Fruit fly (Drosophila melanogaster) Kc167 (cell line): ENCODE results near the gene CG14331.

Experiments
- Myc ChIP-seq: fragments of >200 bp; optimal IDR thresholded peaks from 2 replicates; lab custom pipeline; 2017; ENCODE audit warnings: missing external identifiers
- Sin3A ChIP-seq: fragments of >200 bp; optimal IDR thresholded peaks from 2 replicates; lab custom pipeline; 2018; ENCODE audit warnings: missing external identifiers
- h ChIP-seq: fragments of >200 bp; optimal IDR thresholded peaks from 3 replicates; lab custom pipeline; 2018; ENCODE audit warnings: missing external identifiers
- insv ChIP-seq: fragments of >200 bp; optimal IDR thresholded peaks from 3 replicates; lab custom pipeline; 2018; ENCODE audit warnings: missing external identifiers
- psq ChIP-seq: fragments of >200 bp; optimal IDR thresholded peaks from 2 replicates; lab custom pipeline; 2017; ENCODE audit warnings: missing external identifiers
- ttk ChIP-seq: sonication (Bioruptor generic); optimal IDR thresholded peaks from 2 replicates; lab custom pipeline; 2017; ENCODE audit warnings: missing external identifiers

The CG14331 gene

dm6 chr3R:17404155-17404554 lies 36.4 kb downstream of the CG14331 start:
- TF ChIP-seq h (lab: Kevin White, UChicago) (no peak), ttk (lab: Kevin White, UChicago) (no peak), Sin3A (lab: Kevin White, UChicago) (no peak)

dm6 chr3R:17403618-17404017 lies 36.9 kb downstream of the CG14331 start, which contains the start of gene CG34280:
Gene CG34280, minus strand, starts transcription at chr3R:17403718.
- TF ChIP-seq insv (lab: Kevin White, UChicago): no peak
- no peak for TF ChIP-seq h (lab: Kevin White, UChicago)
- no peak for TF ChIP-seq psq (lab: Kevin White, UChicago)
- TF ChIP-seq ttk (lab: Kevin White, UChicago): no peak
- no peak for TF ChIP-seq Sin3A (lab: Kevin White, UChicago)
- no peak for TF ChIP-seq Myc (lab: Kevin White, UChicago)

dm6 chr3R:17403188-17403587 lies 37.3 kb downstream of the CG14331 start, which contains the start of gene CG34279:
Gene CG34279, minus strand, starts transcription at chr3R:17403288.
- TF ChIP-seq h (lab: Kevin White, UChicago): no peak
- no peak for TF ChIP-seq insv (lab: Kevin White, UChicago)
- TF ChIP-seq ttk (lab: Kevin White, UChicago): no peak
- no peak for TF ChIP-seq Sin3A (lab: Kevin White, UChicago)
- no peak for TF ChIP-seq psq (lab: Kevin White, UChicago)
- no peak for TF ChIP-seq Myc (lab: Kevin White, UChicago)

dm6 chr3R:17402434-17402833 lies 38.1 kb downstream of the CG14331 start, which contains the start of gene Sur-8:
Gene Sur-8, minus strand, starts transcription at chr3R:17402515.
- no peak for TF ChIP-seq ttk (lab: Kevin White, UChicago)
- TF ChIP-seq Sin3A (lab: Kevin White, UChicago): no peak
- no peak for TF ChIP-seq psq (lab: Kevin White, UChicago)
- no peak for TF ChIP-seq h (lab: Kevin White, UChicago)
- no peak for TF ChIP-seq insv (lab: Kevin White, UChicago)
- no peak for TF ChIP-seq Myc (lab: Kevin White, UChicago)

dm6 chr3R:17401289-17401752 lies 39.2 kb downstream of the CG14331 start:
- no peak for TF ChIP-seq psq (lab: Kevin White, UChicago)
- no peak for TF ChIP-seq Myc (lab: Kevin White, UChicago)
- TF ChIP-seq ttk (lab: Kevin White, UChicago): no peak
- TF ChIP-seq h (lab: Kevin White, UChicago): no peak
- TF ChIP-seq Sin3A (lab: Kevin White, UChicago): no peak
- TF ChIP-seq insv (lab: Kevin White, UChicago): no peak

- TF ChIP-seq h (lab: Kevin White, UChicago) (no peak), Myc (lab: Kevin White, UChicago) (no peak), psq (lab: Kevin White, UChicago) (no peak), ttk (lab: Kevin White, UChicago) (no peak), Sin3A (lab: Kevin White, UChicago) (no peak), insv (lab: Kevin White, UChicago) (no peak)
Measured at dm6 chr3R:17400675-17401118, 39.8 kb downstream of the CG14331 start.

dm6 chr3R:17400102-17400501 lies 40.4 kb downstream of the CG14331 start:
- no peak for TF ChIP-seq Myc (lab: Kevin White, UChicago)
- TF ChIP-seq h (lab: Kevin White, UChicago): no peak
- TF ChIP-seq Sin3A (lab: Kevin White, UChicago): no peak
- TF ChIP-seq ttk (lab: Kevin White, UChicago): no peak
- TF ChIP-seq psq (lab: Kevin White, UChicago): no peak
- no peak for TF ChIP-seq insv (lab: Kevin White, UChicago)

- TF ChIP-seq h (lab: Kevin White, UChicago): no peak
- no peak for TF ChIP-seq ttk (lab: Kevin White, UChicago)
- TF ChIP-seq insv (lab: Kevin White, UChicago): no peak
- no peak for TF ChIP-seq Myc (lab: Kevin White, UChicago)
- TF ChIP-seq Sin3A (lab: Kevin White, UChicago): no peak
- TF ChIP-seq psq (lab: Kevin White, UChicago): no peak
Measured at dm6 chr3R:17394318-17395188, 46.0 kb downstream of the CG14331 start, which contains the start of gene CREG. Gene CREG, minus strand, starts transcription at chr3R:17394640.

- TF ChIP-seq insv (lab: Kevin White, UChicago): no peak
- TF ChIP-seq Myc (lab: Kevin White, UChicago): no peak
- TF ChIP-seq h (lab: Kevin White, UChicago): no peak
- TF ChIP-seq psq (lab: Kevin White, UChicago): no peak
- TF ChIP-seq Sin3A (lab: Kevin White, UChicago): no peak
- no peak for TF ChIP-seq ttk (lab: Kevin White, UChicago)
Measured at dm6 chr3R:17391313-17391845, 49.1 kb downstream of the CG14331 start, which contains the start of the genes Brf and sds22. Gene Brf, minus strand, starts transcription at chr3R:17391337. Gene sds22, plus strand, starts transcription at chr3R:17391594.
